Worm (Caenorhabditis elegans) whole organism, late embryonic: ENCODE measurements around the gene srx-23.

ENCODE experiments used
- C08G9.2 ChIP-seq: sonication (generic microtip); optimal IDR thresholded peaks from 2 replicates; lab custom pipeline; 2016; ENCODE audit warnings: mild to moderate bottlenecking, missing genetic modification characterization, moderate library complexity, missing compliant biosample characterization
- C38D4.7 ChIP-seq: fragments of 200-800 bp; sonication (Bioruptor generic); optimal IDR thresholded peaks from 2 replicates; lab custom pipeline; 2018; ENCODE audit warnings: mild to moderate bottlenecking, missing genetic modification characterization, moderate library complexity, missing compliant biosample characterization
- F13H6.1 ChIP-seq: sonication (generic microtip); optimal IDR thresholded peaks from 2 replicates; lab custom pipeline; 2016; ENCODE audit warnings: missing genetic modification characterization, missing compliant biosample characterization
- K09A11.1 ChIP-seq: sonication (generic microtip); optimal IDR thresholded peaks from 2 replicates; lab custom pipeline; 2017; ENCODE audit warnings: antibody characterized with exemption, mild to moderate bottlenecking, missing genetic modification characterization, missing compliant biosample characterization; ENCODE audit not compliant: insufficient read depth
- T23F11.4 ChIP-seq: fragments of 200-800 bp; sonication (Bioruptor generic); optimal IDR thresholded peaks from 2 replicates; lab custom pipeline; 2018; ENCODE audit warnings: mild to moderate bottlenecking, missing genetic modification characterization, missing compliant biosample characterization
- Y22D7AL.16 ChIP-seq: sonication (generic microtip); optimal IDR thresholded peaks from 2 replicates; lab custom pipeline; 2016; ENCODE audit warnings: missing genetic modification characterization, missing compliant biosample characterization
- ceh-19 ChIP-seq: fragments of 200-800 bp; sonication (Bioruptor generic); optimal IDR thresholded peaks from 2 replicates; lab custom pipeline; 2018; ENCODE audit warnings: mild to moderate bottlenecking, missing genetic modification characterization, missing compliant biosample characterization
- ceh-31 ChIP-seq: sonication (generic microtip); optimal IDR thresholded peaks from 2 replicates; lab custom pipeline; 2016; ENCODE audit warnings: missing genetic modification characterization, missing compliant biosample characterization
- ceh-34 ChIP-seq: sonication (generic microtip); optimal IDR thresholded peaks from 2 replicates; lab custom pipeline; 2016; ENCODE audit warnings: mild to moderate bottlenecking, missing genetic modification characterization, missing compliant biosample characterization
- ceh-6 ChIP-seq: fragments of 200-800 bp; sonication (Bioruptor generic); optimal IDR thresholded peaks from 2 replicates; lab custom pipeline; 2018; ENCODE audit warnings: mild to moderate bottlenecking, missing genetic modification characterization, missing compliant biosample characterization
- che-1 ChIP-seq: sonication (generic microtip); optimal IDR thresholded peaks from 2 replicates; lab custom pipeline; 2016; ENCODE audit warnings: mild to moderate bottlenecking, missing genetic modification characterization, missing compliant biosample characterization
- dmd-4 ChIP-seq: sonication (generic microtip); optimal IDR thresholded peaks from 2 replicates; lab custom pipeline; 2016; ENCODE audit warnings: borderline replicate concordance, missing genetic modification characterization, missing compliant biosample characterization
- dve-1 ChIP-seq: sonication (generic microtip); optimal IDR thresholded peaks from 2 replicates; lab custom pipeline; 2017; ENCODE audit warnings: antibody characterized with exemption, mild to moderate bottlenecking, missing genetic modification characterization, missing compliant biosample characterization
- elt-4 ChIP-seq: sonication (generic microtip); optimal IDR thresholded peaks from 2 replicates; lab custom pipeline; 2016; ENCODE audit warnings: missing genetic modification characterization, missing compliant biosample characterization
- eyg-1 ChIP-seq: sonication (generic microtip); optimal IDR thresholded peaks from 2 replicates; lab custom pipeline; 2016; ENCODE audit warnings: missing genotype, missing genetic modification characterization, missing compliant biosample characterization
- fax-1 ChIP-seq: sonication (generic microtip); optimal IDR thresholded peaks from 2 replicates; lab custom pipeline; 2016; ENCODE audit warnings: missing genotype, missing genetic modification characterization, missing compliant biosample characterization
- fkh-10 ChIP-seq: fragments of 150-350 bp; optimal IDR thresholded peaks from 2 replicates; lab custom pipeline; 2014; ENCODE audit warnings: missing biosample characterization, missing genetic modification reagents, missing genetic modification characterization
- fkh-6 ChIP-seq: sonication (generic microtip); optimal IDR thresholded peaks from 2 replicates; lab custom pipeline; 2016; ENCODE audit warnings: missing genetic modification characterization, missing compliant biosample characterization
- gmeb-2 ChIP-seq: sonication (generic microtip); optimal IDR thresholded peaks from 2 replicates; lab custom pipeline; 2016; ENCODE audit warnings: missing genetic modification characterization, inconsistent platforms, missing compliant biosample characterization
- hlh-6 ChIP-seq: sonication (generic microtip); optimal IDR thresholded peaks from 2 replicates; lab custom pipeline; 2016; ENCODE audit warnings: missing genotype, missing genetic modification characterization, missing compliant biosample characterization
- hlh-8 ChIP-seq: sonication (generic microtip); optimal IDR thresholded peaks from 2 replicates; lab custom pipeline; 2016; ENCODE audit warnings: missing genotype, missing genetic modification characterization, missing compliant biosample characterization
- lim-6 ChIP-seq: sonication (generic microtip); optimal IDR thresholded peaks from 2 replicates; lab custom pipeline; 2016; ENCODE audit warnings: missing genetic modification characterization, missing compliant biosample characterization
- madf-2 ChIP-seq: sonication (generic microtip); optimal IDR thresholded peaks from 2 replicates; lab custom pipeline; 2017; ENCODE audit warnings: missing genetic modification characterization, missing compliant biosample characterization
- mec-3 ChIP-seq: sonication (generic microtip); optimal IDR thresholded peaks from 2 replicates; lab custom pipeline; 2016; ENCODE audit warnings: borderline replicate concordance, missing genetic modification characterization, missing compliant biosample characterization
- nhr-11 ChIP-seq: fragments of 150-350 bp; optimal IDR thresholded peaks from 2 replicates; lab custom pipeline; 2014; ENCODE audit warnings: missing biosample characterization, missing genetic modification characterization
- nhr-232 ChIP-seq: sonication (generic microtip); optimal IDR thresholded peaks from 2 replicates; lab custom pipeline; 2016; ENCODE audit warnings: missing genetic modification characterization, missing compliant biosample characterization
- pha-2 ChIP-seq: sonication (generic microtip); optimal IDR thresholded peaks from 2 replicates; lab custom pipeline; 2017; ENCODE audit warnings: mild to moderate bottlenecking, missing genetic modification characterization, missing compliant biosample characterization
- pha-4 ChIP-seq: fragments of 150-350 bp; optimal IDR thresholded peaks from 2 replicates; lab custom pipeline; 2018; ENCODE audit warnings: missing biosample characterization, missing genetic modification reagents, missing genetic modification characterization
- pqm-1 ChIP-seq: sonication (generic microtip); optimal IDR thresholded peaks from 2 replicates; lab custom pipeline; 2016; ENCODE audit warnings: missing genetic modification characterization, missing compliant biosample characterization
- ref-2 ChIP-seq: sonication (generic microtip); optimal IDR thresholded peaks from 2 replicates; lab custom pipeline; 2016; ENCODE audit warnings: missing genetic modification characterization, missing compliant biosample characterization
- rnt-1 ChIP-seq: sonication (generic microtip); optimal IDR thresholded peaks from 2 replicates; lab custom pipeline; 2016; ENCODE audit warnings: missing genetic modification characterization, missing compliant biosample characterization
- sdc-2 ChIP-seq: sonication (generic microtip); optimal IDR thresholded peaks from 2 replicates; lab custom pipeline; 2016; ENCODE audit warnings: missing genotype, missing genetic modification characterization, missing compliant biosample characterization
- sox-2 ChIP-seq: fragments of 200-800 bp; sonication (Bioruptor generic); IDR thresholded peaks from 2 replicates; pipeline ENCODE4 v1.3.6; 2022; ENCODE audit warnings: missing genetic modification reagents, missing genetic modification characterization, missing compliant biosample characterization
- sox-4 ChIP-seq: sonication (generic microtip); optimal IDR thresholded peaks from 2 replicates; lab custom pipeline; 2017; ENCODE audit warnings: mild to moderate bottlenecking, missing genetic modification characterization, inconsistent platforms, missing compliant biosample characterization
- ttx-3 ChIP-seq: sonication (generic microtip); optimal IDR thresholded peaks from 2 replicates; lab custom pipeline; 2016; ENCODE audit warnings: missing genetic modification reagents, missing genetic modification characterization, missing compliant biosample characterization

Gene srx-23

DNA sequence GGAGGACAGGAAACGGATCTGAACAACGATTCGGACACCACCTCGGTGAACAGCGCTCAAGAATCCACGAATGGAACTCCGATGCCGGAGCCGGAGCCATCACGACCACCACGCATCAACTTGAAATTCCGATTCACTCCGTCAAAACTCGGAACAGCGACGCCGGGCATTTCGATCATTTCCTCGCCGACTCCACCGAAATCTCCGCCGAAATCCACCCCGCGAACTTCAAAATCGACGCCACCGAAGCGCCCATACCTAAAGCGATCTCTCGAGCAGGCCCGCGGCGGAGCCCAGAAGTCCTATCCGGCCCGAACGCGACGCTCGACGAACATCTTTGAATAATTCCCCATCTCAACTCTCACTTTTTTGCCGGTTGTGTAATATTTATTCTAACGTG, 7.4 kb downstream of the srx-23 start:
- no peak for TF ChIP-seq nhr-11 (tag; lab: Kevin White, UChicago)
- no peak for TF ChIP-seq eyg-1 (tag; lab: Kevin White, UChicago)
- TF ChIP-seq F13H6.1 (tag; lab: Kevin White, UChicago) = no peak
- no peak for TF ChIP-seq ceh-34 (tag; lab: Kevin White, UChicago)
- TF ChIP-seq ref-2 (tag; lab: Kevin White, UChicago) = no peak
- no peak for TF ChIP-seq ceh-19 (GFP tag; lab: Kevin White, UChicago)

DNA sequence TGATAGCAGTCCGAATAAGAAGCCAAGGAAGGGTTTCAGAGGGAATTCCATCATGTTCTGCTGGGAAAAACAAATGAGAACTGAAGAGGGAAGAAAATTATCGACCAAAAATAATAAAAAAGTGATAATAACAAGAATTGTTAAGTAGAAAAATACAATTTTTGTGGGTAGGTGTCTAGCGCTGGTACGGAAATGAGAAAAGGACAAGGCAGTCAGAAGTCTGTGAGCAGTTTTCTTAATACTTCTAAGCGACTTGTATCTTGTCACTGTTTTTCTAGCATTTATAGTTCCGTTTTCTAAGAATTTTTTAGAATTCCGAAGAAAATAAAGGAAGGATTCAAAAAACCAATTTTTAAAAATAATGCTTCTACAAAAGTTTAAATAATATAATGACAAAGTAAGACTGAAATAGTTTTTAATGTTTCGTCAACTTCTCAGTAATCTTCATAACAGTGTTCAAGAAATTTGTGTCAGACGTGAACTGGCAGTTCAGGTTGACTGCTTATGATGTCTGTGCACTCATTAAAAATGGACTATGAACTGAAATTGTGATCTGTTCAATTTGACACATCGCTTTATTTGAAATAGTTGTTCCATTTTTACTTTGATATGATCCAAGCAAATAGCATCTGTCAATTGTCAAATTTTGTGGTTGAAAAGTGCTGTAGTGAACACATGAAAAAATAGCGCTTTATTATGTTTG, 10.7 kb downstream of the srx-23 start, which contains the start of gene srx-4:
TSS of gene srx-4 (minus strand) at position 51 of the 703 bp plus-strand sequence.
- TF ChIP-seq pqm-1 (tag; lab: Kevin White, UChicago) (no peak), ttx-3 (tag; lab: Kevin White, UChicago) (no peak), C08G9.2 (no peak), madf-2 (no peak), pha-2 (tag; lab: Kevin White, UChicago) (no peak), fkh-10 (GFP tag; lab: Kevin White, UChicago) (no peak), fkh-6 (no peak), ceh-6 (GFP tag; lab: Kevin White, UChicago) (no peak), nhr-11 (tag; lab: Kevin White, UChicago) (no peak), nhr-232 (tag; lab: Kevin White, UChicago) (no peak), elt-4 (tag; lab: Kevin White, UChicago) (no peak), pha-4 (no peak), sdc-2 (tag; lab: Kevin White, UChicago) (no peak), Y22D7AL.16 (no peak), hlh-8 (tag; lab: Kevin White, UChicago) (no peak)
- TF ChIP-seq, all 69 proteins: peak for 0

DNA sequence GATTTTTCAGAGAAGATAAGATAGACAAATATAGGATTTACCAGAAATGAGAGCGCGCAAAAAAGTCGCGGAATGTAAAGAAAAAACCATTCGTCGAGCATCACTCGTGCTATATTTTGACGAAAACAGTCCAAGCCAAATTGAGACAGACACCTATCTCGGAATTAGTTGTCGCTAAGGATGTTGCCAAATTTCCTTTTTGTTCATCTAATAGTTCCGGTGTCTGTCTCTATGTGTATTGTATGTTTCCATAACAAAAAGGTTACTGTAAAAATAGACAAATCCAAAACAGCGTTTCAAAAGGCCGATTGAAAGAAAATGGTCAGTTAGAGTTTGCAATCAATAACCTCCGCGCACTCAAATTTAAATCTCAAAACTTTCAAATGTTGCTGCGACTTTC, 12.5 kb downstream of the srx-23 start, which contains the start of gene srj-53:
TSS of gene srj-53 (minus strand) at position 101 of the 400 bp plus-strand sequence.
- no peak for TF ChIP-seq nhr-11 (tag; lab: Kevin White, UChicago)
- no peak for TF ChIP-seq ceh-31 (tag; lab: Kevin White, UChicago)
- no peak for TF ChIP-seq che-1 (tag; lab: Kevin White, UChicago)
- TF ChIP-seq pha-2 (tag; lab: Kevin White, UChicago) = no peak
- TF ChIP-seq mec-3 (tag; lab: Kevin White, UChicago) = no peak
- no peak for TF ChIP-seq fax-1
- no peak for TF ChIP-seq Y22D7AL.16
- TF ChIP-seq C38D4.7 (GFP tag; lab: Kevin White, UChicago) = no peak
- no peak for TF ChIP-seq dmd-4
- TF ChIP-seq hlh-8 (tag; lab: Kevin White, UChicago) = no peak
- no peak for TF ChIP-seq T23F11.4
- no peak for TF ChIP-seq gmeb-2 (tag; lab: Kevin White, UChicago)
- no peak for TF ChIP-seq sox-4 (tag; lab: Kevin White, UChicago)
- TF ChIP-seq sox-2 (GFP tag; lab: Robert Waterston, UW) = no peak
- TF ChIP-seq lim-6 = no peak
- no peak for TF ChIP-seq fkh-10 (GFP tag; lab: Kevin White, UChicago)

DNA sequence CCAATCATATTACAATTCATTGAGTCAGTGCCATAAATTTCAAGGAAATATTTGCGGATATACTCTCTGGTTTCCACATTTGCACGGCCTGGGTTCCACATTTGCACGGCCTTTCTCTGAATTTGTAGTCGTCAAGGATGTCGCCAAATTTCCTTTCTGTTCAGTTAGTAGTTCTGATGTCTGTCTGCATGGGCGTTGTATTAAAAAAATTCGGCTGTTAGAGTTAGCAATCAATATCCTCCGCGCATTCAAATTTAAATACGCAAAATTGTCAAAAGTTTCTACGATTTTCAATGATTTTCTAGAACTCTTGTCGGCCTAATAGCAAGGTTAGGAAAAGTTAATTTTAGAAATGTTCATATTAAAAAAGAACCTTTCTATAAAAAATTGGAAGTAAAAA, 13.8 kb downstream of the srx-23 start, which contains the start of gene srj-52:
TSS of gene srj-52 (minus strand) at position 101 of the 400 bp plus-strand sequence.
- TF ChIP-seq hlh-6 (tag; lab: Kevin White, UChicago) (no peak), lim-6 (no peak), fkh-10 (GFP tag; lab: Kevin White, UChicago) (no peak), gmeb-2 (tag; lab: Kevin White, UChicago) (no peak), ttx-3 (tag; lab: Kevin White, UChicago) (no peak), dve-1 (no peak), pha-2 (tag; lab: Kevin White, UChicago) (no peak), dmd-4 (no peak), rnt-1 (tag; lab: Kevin White, UChicago) (no peak), K09A11.1 (tag; lab: Kevin White, UChicago) (no peak), nhr-11 (tag; lab: Kevin White, UChicago) (no peak)
- TF ChIP-seq, all 69 proteins: peak for 0
